Fruit fly (Drosophila melanogaster): ENCODE measurements around the gene Pdss2.

DNA sequence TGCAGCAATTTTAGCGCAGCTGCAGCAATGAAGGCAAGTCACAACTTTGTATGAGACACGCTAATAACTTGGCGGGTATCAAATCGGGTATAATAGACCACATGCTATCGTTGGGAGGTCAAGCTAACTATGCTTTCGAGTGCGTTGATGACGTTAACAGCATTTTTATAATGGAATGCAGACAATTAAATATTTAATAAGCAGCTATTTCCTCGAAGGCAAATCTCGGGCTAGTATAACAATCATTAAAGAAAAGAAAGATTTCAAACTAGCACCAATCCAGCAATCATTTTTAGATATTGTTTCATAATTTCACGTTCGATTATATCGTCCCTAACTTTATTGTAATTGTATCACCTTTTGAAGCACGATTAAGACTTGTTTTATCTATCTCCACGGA is 47.2 kb upstream of the Pdss2 start:
- TF ChIP-seq CG3407 (GFP tag; optimal IDR thresholded peaks at IDR 0.05) (no peak), lilli (GFP tag; optimal IDR thresholded peaks at IDR 0.05) (no peak), Dp (GFP tag; optimal IDR thresholded peaks at IDR 0.05) (no peak), CG11723 (GFP tag; optimal IDR thresholded peaks at IDR 0.05) (no peak), ab (GFP tag; optimal IDR thresholded peaks at IDR 0.05) (no peak), insv (GFP tag; optimal IDR thresholded peaks at IDR 0.05) (no peak)
